Fruit fly (Drosophila melanogaster) whole organism, embryonic: ENCODE results near the gene CG13984.
A peak's percentile ranks its signal among the peaks of the same experiment; 100 is the strongest.

Source experiments
- ATbp ChIP-seq: fragments of 200-800 bp; sonication (Bioruptor generic); optimal IDR thresholded peaks from 2 replicates; lab custom pipeline; 2017; ENCODE audit warnings: missing biosample characterization, mild to moderate bottlenecking, missing genetic modification characterization, missing genetic modification reagents
- Adf1 ChIP-seq: fragments of 200-800 bp; sonication (Bioruptor generic); IDR thresholded peaks from 2 replicates; pipeline ENCODE4 v1.3.6; 2022; ENCODE audit warnings: missing biosample characterization, missing genetic modification characterization
- CG10321 ChIP-seq: fragments of 200-800 bp; sonication (Bioruptor generic); IDR thresholded peaks from 2 replicates; pipeline ENCODE4 v1.3.6; 2022; ENCODE audit warnings: missing biosample characterization, missing genetic modification characterization
- CG10565 ChIP-seq: fragments of 200-800 bp; sonication (Bioruptor generic); optimal IDR thresholded peaks from 3 replicates; lab custom pipeline; 2016; ENCODE audit warnings: missing biosample characterization, mild to moderate bottlenecking, missing genetic modification characterization
- CG12071 ChIP-seq: fragments of 200-800 bp; sonication (Bioruptor generic); optimal IDR thresholded peaks from 3 replicates; lab custom pipeline; 2018; ENCODE audit warnings: missing biosample characterization, mild to moderate bottlenecking, missing genetic modification characterization
- CG13296 ChIP-seq: fragments of 200-800 bp; sonication (Bioruptor generic); optimal IDR thresholded peaks from 3 replicates; lab custom pipeline; 2018; ENCODE audit warnings: missing biosample characterization, mild to moderate bottlenecking, missing genetic modification characterization
- CG14050 ChIP-seq: fragments of 200-800 bp; sonication (Bioruptor generic); IDR thresholded peaks from 3 replicates; pipeline ENCODE4 v1.3.6; 2022; ENCODE audit warnings: missing biosample characterization, missing genetic modification characterization
- CG14441 ChIP-seq: fragments of 200-800 bp; sonication (Bioruptor generic); IDR thresholded peaks from 2 replicates; pipeline ENCODE4 v1.3.6; 2022; ENCODE audit warnings: missing biosample characterization, missing genetic modification characterization
- CG14965 ChIP-seq: fragments of 200-800 bp; sonication (Bioruptor generic); optimal IDR thresholded peaks from 2 replicates; lab custom pipeline; 2016; ENCODE audit warnings: missing biosample characterization, missing genetic modification characterization, borderline replicate concordance
- CG15269 ChIP-seq: fragments of 200-800 bp; sonication (Bioruptor generic); optimal IDR thresholded peaks from 2 replicates; lab custom pipeline; 2018; ENCODE audit warnings: missing biosample characterization, mild to moderate bottlenecking, missing genetic modification characterization, moderate library complexity
- CG16813 ChIP-seq: fragments of 200-800 bp; sonication (Bioruptor generic); IDR thresholded peaks from 3 replicates; pipeline ENCODE4 v1.3.6; 2022; ENCODE audit warnings: missing biosample characterization, missing genetic modification characterization; ENCODE audit not compliant: partially characterized antibody
- CG18599 ChIP-seq: fragments of 200-800 bp; sonication (Bioruptor generic); optimal IDR thresholded peaks from 3 replicates; lab custom pipeline; 2017; ENCODE audit warnings: missing biosample characterization, missing genetic modification characterization, mild to moderate bottlenecking, moderate library complexity, missing genetic modification reagents
- CG18619 ChIP-seq: fragments of 200-800 bp; sonication (Bioruptor generic); optimal IDR thresholded peaks from 3 replicates; lab custom pipeline; 2017; ENCODE audit warnings: missing biosample characterization, mild to moderate bottlenecking, missing genetic modification characterization
- CG2712 ChIP-seq: fragments of 200-800 bp; optimal IDR thresholded peaks from 3 replicates; lab custom pipeline; 2019; ENCODE audit warnings: missing biosample characterization, mild to moderate bottlenecking, missing genetic modification characterization, moderate library complexity
- CG31388 ChIP-seq: fragments of 200-800 bp; sonication (Bioruptor generic); optimal IDR thresholded peaks from 2 replicates; lab custom pipeline; 2016; ENCODE audit warnings: missing biosample characterization, missing genetic modification characterization
- CG33213 ChIP-seq: fragments of 200-800 bp; sonication (Bioruptor generic); optimal IDR thresholded peaks from 3 replicates; lab custom pipeline; 2016; ENCODE audit warnings: missing biosample characterization, missing genetic modification characterization
- CG4282 ChIP-seq: fragments of 200-800 bp; sonication (Bioruptor generic); optimal IDR thresholded peaks from 2 replicates; lab custom pipeline; 2016; ENCODE audit warnings: missing biosample characterization, missing genetic modification characterization
- CG4360 ChIP-seq: fragments of 200-800 bp; sonication (Bioruptor generic); IDR thresholded peaks from 2 replicates; pipeline ENCODE4 v1.3.6; 2022; ENCODE audit warnings: missing biosample characterization, missing genetic modification characterization
- CG4424 ChIP-seq: fragments of 200-800 bp; sonication (Bioruptor generic); optimal IDR thresholded peaks from 3 replicates; lab custom pipeline; 2016; ENCODE audit warnings: missing biosample characterization, missing genetic modification characterization
- CG6791 ChIP-seq: fragments of 200-800 bp; sonication (Bioruptor generic); IDR thresholded peaks from 3 replicates; pipeline ENCODE4 v1.3.6; 2022; ENCODE audit warnings: missing biosample characterization, missing genetic modification characterization; ENCODE audit not compliant: partially characterized antibody
- CG7928 ChIP-seq: fragments of 200-800 bp; sonication (Bioruptor generic); optimal IDR thresholded peaks from 2 replicates; lab custom pipeline; 2017; ENCODE audit warnings: missing biosample characterization, mild to moderate bottlenecking, missing genetic modification characterization
- CG9817 ChIP-seq: fragments of 200-800 bp; sonication (Bioruptor generic); optimal IDR thresholded peaks from 2 replicates; lab custom pipeline; 2018; ENCODE audit warnings: missing biosample characterization, mild to moderate bottlenecking, missing genetic modification characterization, moderate library complexity
- CTCF ChIP-seq: fragments of 200-800 bp; sonication (Bioruptor generic); optimal IDR thresholded peaks from 2 replicates; lab custom pipeline; 2017; ENCODE audit warnings: missing biosample characterization, mild to moderate bottlenecking, missing genetic modification characterization, moderate library complexity
- Dp ChIP-seq: fragments of 200-800 bp; sonication (Bioruptor generic); optimal IDR thresholded peaks from 2 replicates; lab custom pipeline; 2018; ENCODE audit warnings: missing biosample characterization, mild to moderate bottlenecking, missing genetic modification characterization, moderate library complexity
- Drgx ChIP-seq: fragments of 200-800 bp; sonication (Bioruptor generic); IDR thresholded peaks from 2 replicates; pipeline ENCODE4 v1.3.6; 2022; ENCODE audit warnings: missing biosample characterization, missing genetic modification characterization
- Gsc ChIP-seq: fragments of 200-800 bp; sonication (Bioruptor generic); IDR thresholded peaks from 2 replicates; pipeline ENCODE4 v1.3.6; 2022; ENCODE audit warnings: missing biosample characterization, missing genetic modification characterization
- H2.0 ChIP-seq: fragments of 200-800 bp; sonication (Bioruptor generic); IDR thresholded peaks from 2 replicates; pipeline ENCODE4 v1.3.6; 2022; ENCODE audit warnings: missing biosample characterization, missing genetic modification characterization
- HmgD ChIP-seq: fragments of 200-800 bp; sonication (Bioruptor generic); optimal IDR thresholded peaks from 3 replicates; lab custom pipeline; 2016; ENCODE audit warnings: missing biosample characterization, missing genetic modification characterization
- Hmr ChIP-seq: fragments of 200-800 bp; sonication (Bioruptor generic); optimal IDR thresholded peaks from 3 replicates; lab custom pipeline; 2017; ENCODE audit warnings: mild to moderate bottlenecking, missing biosample characterization, missing genetic modification reagents, missing genetic modification characterization
- Nf-YB ChIP-seq: fragments of 200-800 bp; sonication (Bioruptor generic); optimal IDR thresholded peaks from 3 replicates; lab custom pipeline; 2019; ENCODE audit warnings: missing biosample characterization, mild to moderate bottlenecking, missing genetic modification characterization, moderate library complexity
- Nf-YC ChIP-seq: fragments of 200-800 bp; optimal IDR thresholded peaks from 3 replicates; lab custom pipeline; 2019; ENCODE audit warnings: missing biosample characterization, mild to moderate bottlenecking, missing genetic modification characterization, moderate library complexity
- ato ChIP-seq: fragments of 200-800 bp; sonication (Bioruptor generic); IDR thresholded peaks from 2 replicates; pipeline ENCODE4 v1.3.6; 2022; ENCODE audit warnings: missing biosample characterization, missing genetic modification characterization; ENCODE audit not compliant: partially characterized antibody
- bowl ChIP-seq: fragments of 200-800 bp; sonication (Bioruptor generic); IDR thresholded peaks from 2 replicates; pipeline ENCODE4 v1.3.6; 2022; ENCODE audit warnings: missing biosample characterization, missing genetic modification characterization
- br ChIP-seq: fragments of >200 bp; optimal IDR thresholded peaks from 2 replicates; lab custom pipeline; 2017
- cg ChIP-seq: fragments of 200-800 bp; sonication (Bioruptor generic); optimal IDR thresholded peaks from 3 replicates; lab custom pipeline; 2019; ENCODE audit warnings: missing biosample characterization, mild to moderate bottlenecking, missing genetic modification characterization, moderate library complexity
- danr ChIP-seq: fragments of 200-800 bp; sonication (Bioruptor generic); IDR thresholded peaks from 2 replicates; pipeline ENCODE4 v1.3.6; 2022; ENCODE audit warnings: missing biosample characterization, missing genetic modification characterization
- ewg ChIP-seq: fragments of 200-800 bp; sonication (Bioruptor generic); optimal IDR thresholded peaks from 3 replicates; lab custom pipeline; 2017; ENCODE audit warnings: mild to moderate bottlenecking, missing biosample characterization, missing genetic modification reagents, missing genetic modification characterization
- eyg ChIP-seq: fragments of 200-800 bp; sonication (Bioruptor generic); optimal IDR thresholded peaks from 3 replicates; lab custom pipeline; 2016; ENCODE audit warnings: missing biosample characterization, missing genetic modification characterization
- gt ChIP-seq: fragments of 200-800 bp; sonication (Bioruptor generic); IDR thresholded peaks from 2 replicates; pipeline ENCODE4 v1.3.6; 2022; ENCODE audit warnings: missing biosample characterization, missing genetic modification characterization
- ham ChIP-seq: fragments of 200-800 bp; sonication (Bioruptor generic); IDR thresholded peaks from 2 replicates; pipeline ENCODE4 v1.3.6; 2022; ENCODE audit warnings: missing biosample characterization, missing genetic modification characterization
- hbn ChIP-seq: fragments of 200-800 bp; sonication (Bioruptor generic); IDR thresholded peaks from 2 replicates; pipeline ENCODE4 v1.3.6; 2022; ENCODE audit warnings: missing biosample characterization, missing genetic modification characterization; ENCODE audit not compliant: partially characterized antibody
- ken ChIP-seq: fragments of 200-800 bp; sonication (Bioruptor generic); IDR thresholded peaks from 3 replicates; pipeline ENCODE4 v1.3.6; 2022; ENCODE audit warnings: missing biosample characterization, missing genetic modification characterization
- prd ChIP-seq, 3 experiments: fragments of >200 bp in 2 of 3; fragments of 200-800 bp in 1 of 3; sonication (Bioruptor generic) in 1 of 3; optimal IDR thresholded peaks in 2 of 3; IDR thresholded peaks in 1 of 3; 2 replicates in 2 of 3; 3 replicates in 1 of 3; pipeline versions ENCODE4 v1.3.6 to Lab custom; 2017 to 2022; ENCODE audit warnings: missing biosample characterization in 1 of 3, missing genetic modification characterization in 1 of 3
- scrt ChIP-seq: fragments of 200-800 bp; sonication (Bioruptor generic); optimal IDR thresholded peaks from 2 replicates; lab custom pipeline; 2018; ENCODE audit warnings: missing biosample characterization, mild to moderate bottlenecking, missing genetic modification characterization, moderate library complexity
- slp2 ChIP-seq: fragments of 200-800 bp; sonication (Bioruptor generic); optimal IDR thresholded peaks from 2 replicates; lab custom pipeline; 2016; ENCODE audit warnings: missing biosample characterization, missing genetic modification characterization
- ttk ChIP-seq: fragments of 200-800 bp; sonication (Bioruptor generic); IDR thresholded peaks from 2 replicates; pipeline ENCODE4 v2.1.2; 2022; ENCODE audit warnings: missing biosample characterization, missing genetic modification characterization
- wdn ChIP-seq: fragments of 200-800 bp; sonication (Bioruptor generic); IDR thresholded peaks from 2 replicates; pipeline ENCODE4 v1.3.6; 2022; ENCODE audit warnings: missing biosample characterization, missing genetic modification characterization
- zen2 ChIP-seq: fragments of 200-800 bp; sonication (Bioruptor generic); IDR thresholded peaks from 3 replicates; pipeline ENCODE4 v1.3.6; 2022; ENCODE audit warnings: missing biosample characterization, missing genetic modification characterization; ENCODE audit not compliant: partially characterized antibody

Gene CG13984

DNA sequence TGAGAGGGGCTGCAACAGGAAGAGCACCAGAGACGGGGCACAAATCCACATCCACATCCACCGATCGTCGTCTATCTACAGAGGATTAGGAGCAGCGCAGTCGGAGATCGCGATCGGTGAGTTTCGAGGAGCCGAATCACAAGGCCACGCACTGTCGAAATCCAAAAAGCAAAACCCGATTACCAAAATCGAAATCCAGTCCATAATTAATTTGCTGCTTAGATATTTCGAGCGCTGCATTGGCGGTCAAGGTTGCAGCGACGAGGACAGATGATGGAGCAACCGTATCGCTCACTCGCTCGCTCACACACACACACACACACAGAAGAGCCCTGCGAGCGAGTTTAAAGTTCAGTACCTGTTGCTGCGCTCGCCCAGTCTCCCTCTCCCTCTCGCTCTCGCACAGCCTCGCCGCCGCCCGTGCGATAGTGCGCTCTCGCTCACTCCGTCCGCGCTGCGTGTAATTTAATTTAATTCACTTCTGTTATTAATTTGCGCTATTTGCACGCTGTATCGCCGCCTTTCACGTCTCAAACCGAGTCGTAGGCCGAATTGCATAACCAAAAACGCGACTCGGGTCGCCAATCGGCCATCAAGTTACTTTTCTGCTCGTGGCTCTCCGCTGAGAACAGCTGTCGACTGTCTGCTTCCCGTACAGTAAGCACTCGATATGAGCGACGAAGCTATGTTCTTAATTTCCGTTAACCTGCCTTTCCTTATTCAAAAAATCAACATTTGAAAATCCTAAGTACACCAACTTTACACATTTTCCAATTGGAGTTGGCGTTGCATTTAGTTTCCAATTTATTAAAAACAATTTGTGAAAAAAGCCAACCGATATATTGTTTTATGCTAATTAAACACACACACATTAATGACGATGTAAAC is 30.6 kb downstream of the CG13984 start (continued):
- TF ChIP-seq ttk (GFP tag; lab: Robert Waterston, UW), result no peak
- no peak for TF ChIP-seq HmgD (GFP tag; lab: Kevin White, UChicago)
- peak; percentile 49 for TF ChIP-seq CG15269 (tag; lab: Kevin White, UChicago)
- no peak for TF ChIP-seq ham (GFP tag; lab: Robert Waterston, UW)
- peak; percentile 40 for TF ChIP-seq CG9817 (tag; lab: Kevin White, UChicago)
- TF ChIP-seq CG10321 (GFP tag; lab: Robert Waterston, UW), result peak; percentile 91
- TF ChIP-seq ato (GFP tag; lab: Robert Waterston, UW), result no peak
- peak; percentile 10 for TF ChIP-seq slp2 (GFP tag; lab: Kevin White, UChicago)
- no peak for TF ChIP-seq ewg (GFP tag; lab: Kevin White, UChicago)
- no peak for TF ChIP-seq Dp (GFP tag; lab: Kevin White, UChicago)
- peak; percentile 23; the same call in 1 of the 2 replicates for TF ChIP-seq danr
- TF ChIP-seq wdn (GFP tag; lab: Robert Waterston, UW), result peak; percentile 59
- no peak for TF ChIP-seq CG16813
- no peak for TF ChIP-seq zen2 (GFP tag; lab: Robert Waterston, UW)
- TF ChIP-seq CG14050 (GFP tag; lab: Robert Waterston, UW), result no peak
- no peak for TF ChIP-seq Gsc (GFP tag; lab: Robert Waterston, UW)
- TF ChIP-seq ken, result no peak
- peak; percentile 62 for TF ChIP-seq CG33213 (GFP tag; lab: Kevin White, UChicago)
- no peak for TF ChIP-seq CG4360 (GFP tag; lab: Robert Waterston, UW)
- peak; percentile 79 for TF ChIP-seq scrt (GFP tag; lab: Kevin White, UChicago)
- no peak for TF ChIP-seq Nf-YB (GFP tag; lab: Kevin White, UChicago)
- peak; percentile 2 for TF ChIP-seq Nf-YC (tag; lab: Kevin White, UChicago)
- peak; percentile 90 for TF ChIP-seq cg (GFP tag; lab: Kevin White, UChicago)
- TF ChIP-seq CG13296 (GFP tag; lab: Kevin White, UChicago), result peak; percentile 22
- TF ChIP-seq Drgx (GFP tag; lab: Robert Waterston, UW), result no peak
- no peak for TF ChIP-seq CG31388 (GFP tag; lab: Kevin White, UChicago)
- TF ChIP-seq CG4424 (GFP tag; lab: Kevin White, UChicago), result peak; percentile 44
- TF ChIP-seq CG12071 (GFP tag; lab: Kevin White, UChicago), result peak; percentile 6
- no peak for TF ChIP-seq prd (optimal IDR thresholded peaks at IDR 0.05; lab: Kevin White, UChicago)
- peak; percentile 33; the same call in 1 of the 3 replicates for TF ChIP-seq prd (GFP tag; IDR thresholded peaks at IDR 0.05; lab: Robert Waterston, UW)
- TF ChIP-seq CG4282 (GFP tag; lab: Kevin White, UChicago), result no peak
- TF ChIP-seq ATbp, result peak; percentile 34
- peak; percentile 16; the same call in 1 of the 2 replicates for TF ChIP-seq Adf1 (GFP tag; lab: Robert Waterston, UW)
- no peak for TF ChIP-seq CG7928 (GFP tag; lab: Kevin White, UChicago)
- no peak for TF ChIP-seq CG14965 (GFP tag; lab: Kevin White, UChicago)
- peak; percentile 41; the same call in 1 of the 2 replicates for TF ChIP-seq H2.0
- peak; percentile 34; the same call in 1 of the 2 replicates for TF ChIP-seq CG14441 (GFP tag; lab: Robert Waterston, UW)
- peak; percentile 19; the same call in 1 of the 2 replicates for TF ChIP-seq hbn (GFP tag; lab: Robert Waterston, UW)
- TF ChIP-seq CG10565 (GFP tag; lab: Kevin White, UChicago), result no peak
- peak; percentile 58 for TF ChIP-seq CG18599 (GFP tag; lab: Kevin White, UChicago)
- no peak for TF ChIP-seq bowl
- TF ChIP-seq CG6791 (GFP tag; lab: Robert Waterston, UW), result 0 out of 3 replicates have a peak, but pooled peaks have one; percentile 8
- TF ChIP-seq Hmr, result peak; percentile 28
- TF ChIP-seq br (lab: Kevin White, UChicago), result no peak
- TF ChIP-seq CTCF (GFP tag; lab: Kevin White, UChicago), result no peak
- no peak for TF ChIP-seq gt (GFP tag; lab: Robert Waterston, UW)
- peak; percentile 9 for TF ChIP-seq CG18619 (GFP tag; lab: Kevin White, UChicago)
- peak; percentile 22 for TF ChIP-seq CG2712 (tag; lab: Kevin White, UChicago)
- peak; percentile 30 for TF ChIP-seq eyg
